Worm (Caenorhabditis elegans) whole organism, L4 larva: ENCODE measurements around the gene srx-36.

Experiments
- F10B5.3 ChIP-seq: sonication (generic microtip); optimal IDR thresholded peaks from 2 replicates; lab custom pipeline; 2016; ENCODE audit warnings: mild to moderate bottlenecking, missing genetic modification characterization, missing compliant biosample characterization
- F26F4.8 ChIP-seq: fragments of 200-800 bp; sonication (Bioruptor generic); conservative IDR thresholded peaks from 2 replicates; pipeline ENCODE4 v1.3.6; 2022; ENCODE audit warnings: missing genetic modification characterization, missing compliant biosample characterization
- F49E8.2 ChIP-seq: sonication (generic microtip); optimal IDR thresholded peaks from 2 replicates; lab custom pipeline; 2016; ENCODE audit warnings: missing compliant biosample characterization, mild to moderate bottlenecking, missing genetic modification characterization, borderline replicate concordance
- R02D3.7 ChIP-seq: fragments of 150-350 bp; sonication (generic microtip); optimal IDR thresholded peaks from 3 replicates; lab custom pipeline; 2014; ENCODE audit warnings: missing biosample characterization, missing genetic modification characterization
- Y105C5A.15 ChIP-seq: fragments of 200-800 bp; sonication (Bioruptor generic); IDR thresholded peaks from 2 replicates; pipeline ENCODE4 v1.3.6; 2022; ENCODE audit warnings: missing genetic modification characterization, missing compliant biosample characterization
- ZK546.5 ChIP-seq, 2 experiments: sonication (generic microtip); optimal IDR thresholded peaks; 2 replicates each; lab custom pipeline; 2017; ENCODE audit warnings: missing biosample characterization in 2 of 2, missing genetic modification characterization in 2 of 2
- aha-1 ChIP-seq: fragments of 150-350 bp; peaks from one replicate; lab custom pipeline; 2014; ENCODE audit warnings: missing biosample characterization, missing genetic modification characterization
- aly-2 ChIP-seq: sonication (generic microtip); optimal IDR thresholded peaks from 2 replicates; lab custom pipeline; 2018; ENCODE audit warnings: missing biosample characterization, missing genetic modification characterization
- ama-1 ChIP-seq: fragments of 150-350 bp; optimal IDR thresholded peaks from 2 replicates; lab custom pipeline; 2014; ENCODE audit warnings: inconsistent platforms, mixed read lengths
- cey-2 ChIP-seq: sonication (generic microtip); optimal IDR thresholded peaks from 3 replicates; lab custom pipeline; 2017; ENCODE audit warnings: missing genetic modification characterization, mild to moderate bottlenecking, missing compliant biosample characterization, antibody characterized with exemption, borderline replicate concordance; ENCODE audit not compliant: insufficient read depth
- daf-16 ChIP-seq, 3 experiments: sonication (generic microtip); optimal IDR thresholded peaks; 2 replicates each; lab custom pipeline; 2016 to 2017; ENCODE audit warnings: missing genetic modification characterization in 3 of 3, missing genetic modification reagents in 3 of 3, mild to moderate bottlenecking in 2 of 3, missing compliant biosample characterization in 2 of 3, missing biosample characterization in 1 of 3, moderate library complexity in 1 of 3
- daf-8 ChIP-seq: fragments of 200-800 bp; sonication (Bioruptor generic); IDR thresholded peaks from 2 replicates; pipeline ENCODE4 v1.3.6; 2022; ENCODE audit warnings: missing genetic modification characterization, missing compliant biosample characterization
- dmd-8 ChIP-seq: fragments of 200-800 bp; sonication (Bioruptor generic); IDR thresholded peaks from 2 replicates; pipeline ENCODE4 v1.3.6; 2022; ENCODE audit warnings: missing genetic modification characterization, missing compliant biosample characterization
- dmd-9 ChIP-seq: fragments of 200-800 bp; sonication (Bioruptor generic); IDR thresholded peaks from 2 replicates; pipeline ENCODE4 v1.3.6; 2022; ENCODE audit warnings: missing genetic modification reagents, missing genetic modification characterization, missing compliant biosample characterization
- dpl-1 ChIP-seq: fragments of 150-350 bp; optimal IDR thresholded peaks from 2 replicates; lab custom pipeline; 2014; ENCODE audit warnings: missing biosample characterization, missing genetic modification reagents, missing genetic modification characterization
- duxl-1 ChIP-seq: sonication (generic microtip); optimal IDR thresholded peaks from 2 replicates; lab custom pipeline; 2016; ENCODE audit warnings: mild to moderate bottlenecking, missing genetic modification characterization, moderate library complexity, missing compliant biosample characterization; ENCODE audit not compliant: poor library complexity
- dve-1 ChIP-seq: sonication (generic microtip); optimal IDR thresholded peaks from 2 replicates; lab custom pipeline; 2017; ENCODE audit warnings: antibody characterized with exemption, mild to moderate bottlenecking, missing genetic modification characterization, missing compliant biosample characterization; ENCODE audit not compliant: insufficient read depth
- egl-27 ChIP-seq: sonication (generic microtip); optimal IDR thresholded peaks from 3 replicates; lab custom pipeline; 2017; ENCODE audit warnings: missing biosample characterization, missing genetic modification reagents, missing genetic modification characterization
- egl-43 ChIP-seq: fragments of 200-800 bp; sonication (Bioruptor generic); IDR thresholded peaks from 2 replicates; pipeline ENCODE4 v1.3.6; 2022; ENCODE audit warnings: missing genetic modification reagents, missing genetic modification characterization, missing compliant biosample characterization
- fkh-10 ChIP-seq: fragments of 150-350 bp; optimal IDR thresholded peaks from 2 replicates; lab custom pipeline; 2014; ENCODE audit warnings: missing biosample characterization, missing genetic modification reagents, missing genetic modification characterization
- fos-1 ChIP-seq: fragments of 150-350 bp; optimal IDR thresholded peaks from 2 replicates; lab custom pipeline; 2014; ENCODE audit warnings: missing biosample characterization, missing genetic modification characterization
- hlh-11 ChIP-seq: fragments of 200-800 bp; sonication (Bioruptor generic); optimal IDR thresholded peaks from 2 replicates; lab custom pipeline; 2018; ENCODE audit warnings: mild to moderate bottlenecking, missing genetic modification characterization, missing compliant biosample characterization
- hlh-30 ChIP-seq: sonication (generic microtip); optimal IDR thresholded peaks from 2 replicates; lab custom pipeline; 2017; ENCODE audit warnings: antibody characterized with exemption, mild to moderate bottlenecking, missing genetic modification characterization, missing compliant biosample characterization; ENCODE audit not compliant: insufficient read depth
- jun-1 ChIP-seq: fragments of 150-350 bp; optimal IDR thresholded peaks from 2 replicates; lab custom pipeline; 2014; ENCODE audit warnings: missing biosample characterization, missing genetic modification reagents, missing genetic modification characterization
- lin-1 ChIP-seq: fragments of 200-800 bp; sonication (Bioruptor generic); IDR thresholded peaks from 2 replicates; pipeline ENCODE4 v1.3.6; 2022; ENCODE audit warnings: missing genetic modification reagents, missing genetic modification characterization, missing compliant biosample characterization
- lin-29 ChIP-seq: fragments of 200-800 bp; sonication (Bioruptor generic); IDR thresholded peaks from 2 replicates; pipeline ENCODE4 v1.3.6; 2022; ENCODE audit warnings: missing genetic modification reagents, missing genetic modification characterization, missing compliant biosample characterization
- lin-38 ChIP-seq: fragments of 200-800 bp; sonication (Bioruptor generic); IDR thresholded peaks from 2 replicates; pipeline ENCODE4 v1.3.6; 2022; ENCODE audit warnings: missing genetic modification reagents, missing genetic modification characterization, missing compliant biosample characterization
- lin-39 ChIP-seq: fragments of 150-350 bp; optimal IDR thresholded peaks from 2 replicates; lab custom pipeline; 2014; ENCODE audit warnings: missing biosample characterization, missing genetic modification reagents, missing genetic modification characterization
- madf-5 ChIP-seq, 2 experiments: fragments of 200-800 bp; sonication (Bioruptor generic); IDR thresholded peaks; 2 replicates each; pipeline ENCODE4 v1.3.6; 2022; ENCODE audit warnings: missing compliant biosample characterization in 2 of 2, missing genetic modification characterization in 2 of 2
- mdl-1 ChIP-seq, 2 experiments: fragments of 150-350 bp in 1 of 2; sonication (generic microtip) in 1 of 2; optimal IDR thresholded peaks; 2 replicates each; lab custom pipeline; 2014 to 2017; ENCODE audit warnings: missing biosample characterization in 2 of 2, missing genetic modification characterization in 2 of 2
- mdt-29 ChIP-seq: fragments of 200-800 bp; sonication (Bioruptor generic); IDR thresholded peaks from 2 replicates; pipeline ENCODE4 v1.3.6; 2022; ENCODE audit warnings: missing genetic modification reagents, missing genetic modification characterization, missing compliant biosample characterization
- mep-1 ChIP-seq: fragments of 150-350 bp; sonication (generic microtip); optimal IDR thresholded peaks from 3 replicates; lab custom pipeline; 2014; ENCODE audit warnings: missing biosample characterization, missing genetic modification characterization
- nhr-102 ChIP-seq: sonication (generic microtip); optimal IDR thresholded peaks from 2 replicates; lab custom pipeline; 2016; ENCODE audit warnings: mild to moderate bottlenecking, missing genetic modification characterization, moderate library complexity, missing compliant biosample characterization
- nhr-111 ChIP-seq: fragments of 200-800 bp; sonication (Bioruptor generic); optimal IDR thresholded peaks from 2 replicates; lab custom pipeline; 2018; ENCODE audit warnings: mild to moderate bottlenecking, missing genetic modification characterization, missing compliant biosample characterization
- nhr-237 ChIP-seq: sonication (generic microtip); optimal IDR thresholded peaks from 2 replicates; lab custom pipeline; 2017; ENCODE audit warnings: missing biosample characterization, missing genetic modification characterization
- nhr-28 ChIP-seq: fragments of 150-350 bp; optimal IDR thresholded peaks from 2 replicates; lab custom pipeline; 2014; ENCODE audit warnings: missing biosample characterization, missing genetic modification characterization
- nhr-6 ChIP-seq: fragments of 150-350 bp; optimal IDR thresholded peaks from 2 replicates; lab custom pipeline; 2014; ENCODE audit warnings: missing biosample characterization, missing genetic modification characterization
- nhr-76 ChIP-seq: fragments of 150-350 bp; optimal IDR thresholded peaks from 2 replicates; lab custom pipeline; 2014; ENCODE audit warnings: missing biosample characterization, missing genetic modification characterization
- nhr-77 ChIP-seq: fragments of 150-350 bp; optimal IDR thresholded peaks from 2 replicates; lab custom pipeline; 2014; ENCODE audit warnings: missing biosample characterization, missing genetic modification characterization
- pqm-1 ChIP-seq: sonication (generic microtip); optimal IDR thresholded peaks from 2 replicates; lab custom pipeline; 2017; ENCODE audit warnings: missing biosample characterization, missing genetic modification characterization
- spr-3 ChIP-seq: fragments of 200-800 bp; sonication (Bioruptor generic); optimal IDR thresholded peaks from 2 replicates; lab custom pipeline; 2018; ENCODE audit warnings: mild to moderate bottlenecking, missing genetic modification characterization, missing compliant biosample characterization
- unc-130 ChIP-seq: sonication (generic microtip); optimal IDR thresholded peaks from 2 replicates; lab custom pipeline; 2016; ENCODE audit warnings: missing genetic modification reagents, missing genetic modification characterization, missing compliant biosample characterization
- unc-39 ChIP-seq: sonication (generic microtip); optimal IDR thresholded peaks from 2 replicates; lab custom pipeline; 2017; ENCODE audit warnings: missing biosample characterization, missing genetic modification characterization
- unc-62 ChIP-seq, 3 experiments: fragments of 150-350 bp in 1 of 3; sonication (generic microtip); optimal IDR thresholded peaks in 2 of 3; peaks in 1 of 3; 1 replicate in 1 of 3; 2 replicates in 2 of 3; lab custom pipeline; 2014 to 2017; ENCODE audit warnings: missing biosample characterization in 3 of 3, missing genetic modification characterization in 3 of 3, missing genetic modification reagents in 3 of 3, missing genotype in 1 of 3
- zfp-3 ChIP-seq: fragments of 200-800 bp; sonication (Bioruptor generic); conservative IDR thresholded peaks from 2 replicates; pipeline ENCODE4 v1.3.6; 2022; ENCODE audit warnings: missing genetic modification reagents, missing genetic modification characterization, missing compliant biosample characterization
- zip-2 ChIP-seq: fragments of 150-350 bp; optimal IDR thresholded peaks from 2 replicates; lab custom pipeline; 2014; ENCODE audit warnings: missing biosample characterization, missing genetic modification characterization
- ztf-7 ChIP-seq: fragments of 150-350 bp; optimal IDR thresholded peaks from 2 replicates; lab custom pipeline; 2014; ENCODE audit warnings: missing biosample characterization, missing genetic modification characterization

srx-36 gene

ce11 chrV:7157089-7157488 is 26.2 kb upstream of the srx-36 start, which contains the start of gene ugt-39 (continued):
- TF ChIP-seq nhr-102 (peak; percentile 68), pqm-1 (tag; lab: Kevin White, UChicago) (no peak), dmd-8 (GFP tag; lab: Robert Waterston, UW) (no peak), aly-2 (tag; lab: Kevin White, UChicago) (no peak), zip-2 (tag; lab: Kevin White, UChicago) (no peak), lin-1 (no peak), nhr-28 (peak; percentile 87), F49E8.2 (no peak), hlh-30 (tag; lab: Kevin White, UChicago) (peak; percentile 1), lin-39 (tag; lab: Kevin White, UChicago) (no peak), dmd-9 (GFP tag; lab: Robert Waterston, UW) (no peak), ztf-7 (no peak), mep-1 (no peak), zfp-3 (GFP tag; lab: Robert Waterston, UW) (no peak), egl-43 (GFP tag; lab: Robert Waterston, UW) (no peak), R02D3.7 (no peak), nhr-111 (GFP tag; lab: Kevin White, UChicago) (no peak), nhr-77 (tag; lab: Kevin White, UChicago) (peak; percentile 28), Y105C5A.15 (GFP tag; lab: Robert Waterston, UW) (no peak), mdt-29 (GFP tag; lab: Robert Waterston, UW) (no peak), dpl-1 (GFP tag; lab: Kevin White, UChicago) (no peak), ama-1 (lab: Kevin White, UChicago) (no peak), daf-16 (GFP tag; optimal IDR thresholded peaks at IDR 0.05; lab: Kevin White, UChicago) (no peak), daf-16 (tag; optimal IDR thresholded peaks at IDR 0.05; lab: Kevin White, UChicago) (peak; percentile 91), unc-130 (no peak)

- no peak for TF ChIP-seq F10B5.3
- TF ChIP-seq aha-1 (tag; lab: Kevin White, UChicago), result peak; percentile 68
- no peak for TF ChIP-seq nhr-6 (tag; lab: Kevin White, UChicago)
- no peak for TF ChIP-seq lin-38
- no peak for TF ChIP-seq nhr-76 (tag; lab: Kevin White, UChicago)
- no peak for TF ChIP-seq dve-1 (tag; lab: Kevin White, UChicago)
- TF ChIP-seq lin-39 (tag; lab: Kevin White, UChicago), result no peak
Measured at ce11 chrV:7156079-7156478, 25.2 kb upstream of the srx-36 start, which contains the start of gene F10D2.10. Gene F10D2.10 (minus strand): TSS chrV:7156179.

- TF ChIP-seq unc-39 (tag; lab: Kevin White, UChicago) (no peak), duxl-1 (tag; lab: Kevin White, UChicago) (no peak), daf-8 (GFP tag; lab: Robert Waterston, UW) (no peak), mdl-1 (tag; optimal IDR thresholded peaks at IDR 0.05; lab: Kevin White, UChicago) (no peak), cey-2 (no peak), ZK546.5 (tag; optimal IDR thresholded peaks at IDR 0.05; lab: Kevin White, UChicago) (no peak), nhr-237 (tag; lab: Kevin White, UChicago) (no peak), madf-5 (GFP tag; IDR thresholded peaks at IDR 0.05; lab: Robert Waterston, UW) (no peak)
Measured at ce11 chrV:7153046-7153445, 22.2 kb upstream of the srx-36 start, which contains the start of gene fat-7. Gene fat-7 (minus strand): TSS chrV:7153146.

- TF ChIP-seq fkh-10 (GFP tag; lab: Kevin White, UChicago) (no peak), F10B5.3 (no peak), fos-1 (tag; lab: Kevin White, UChicago) (no peak), nhr-77 (tag; lab: Kevin White, UChicago) (peak; percentile 26), egl-27 (no peak), lin-1 (no peak), F26F4.8 (no peak), lin-29 (no peak), spr-3 (GFP tag; lab: Kevin White, UChicago) (no peak), hlh-11 (tag; lab: Kevin White, UChicago) (no peak), ztf-7 (no peak), lin-39 (tag; lab: Kevin White, UChicago) (no peak), jun-1 (tag; lab: Kevin White, UChicago) (no peak), unc-62 (GFP tag; optimal IDR thresholded peaks at IDR 0.05 in 1 of 2; lab: Kevin White, UChicago) (no peak), unc-62 (tag; optimal IDR thresholded peaks at IDR 0.05; lab: Kevin White, UChicago) (no peak), daf-16 (GFP tag; optimal IDR thresholded peaks at IDR 0.05; lab: Kevin White, UChicago) (no peak), daf-16 (tag; optimal IDR thresholded peaks at IDR 0.05; lab: Kevin White, UChicago) (peak; percentile 83)
Measured at ce11 chrV:7150570-7150969, 19.7 kb upstream of the srx-36 start, which contains the start of gene F10D2.8. Gene F10D2.8 (minus strand): TSS chrV:7150714.
